Worm (Caenorhabditis elegans) whole organism, midembryonic: ENCODE data around the gene H12I13.6.

Experiments used
- T22C8.4 ChIP-seq: fragments of 200-800 bp; sonication (Bioruptor generic); IDR thresholded peaks from 2 replicates; pipeline ENCODE4 v1.3.6; 2022; ENCODE audit warnings: missing genetic modification characterization, missing compliant biosample characterization
- cog-1 ChIP-seq: sonication (generic microtip); optimal IDR thresholded peaks from 2 replicates; lab custom pipeline; 2016; ENCODE audit warnings: missing genetic modification characterization, missing compliant biosample characterization
- flt-1 ChIP-seq: fragments of 200-800 bp; sonication (Bioruptor generic); IDR thresholded peaks from 2 replicates; pipeline ENCODE4 v1.3.6; 2022; ENCODE audit warnings: missing genetic modification characterization, missing compliant biosample characterization
- klf-2 ChIP-seq: fragments of 200-800 bp; sonication (Bioruptor generic); conservative IDR thresholded peaks from 2 replicates; pipeline ENCODE4 v1.3.6; 2022; ENCODE audit warnings: missing genetic modification reagents, missing genetic modification characterization, missing compliant biosample characterization
- med-1 ChIP-seq: sonication (generic microtip); optimal IDR thresholded peaks from 2 replicates; lab custom pipeline; 2017; ENCODE audit warnings: missing genetic modification characterization, mild to moderate bottlenecking, missing compliant biosample characterization, antibody characterized with exemption, missing genetic modification reagents; ENCODE audit not compliant: insufficient read depth
- ref-1 ChIP-seq: fragments of 200-800 bp; sonication (Bioruptor generic); conservative IDR thresholded peaks from 2 replicates; pipeline ENCODE4 v1.3.6; 2022; ENCODE audit warnings: missing genetic modification reagents, missing genetic modification characterization, missing compliant biosample characterization
- tab-1 ChIP-seq: fragments of 200-800 bp; sonication (Bioruptor generic); IDR thresholded peaks from 2 replicates; pipeline ENCODE4 v1.3.6; 2022; ENCODE audit warnings: missing genetic modification characterization, missing compliant biosample characterization
- ztf-23 ChIP-seq: fragments of 200-800 bp; sonication (Bioruptor generic); IDR thresholded peaks from 2 replicates; pipeline ENCODE4 v1.3.6; 2022; ENCODE audit warnings: missing genetic modification reagents, missing genetic modification characterization, missing compliant biosample characterization
- ztf-29 ChIP-seq: fragments of 200-800 bp; sonication (Bioruptor generic); IDR thresholded peaks from 2 replicates; pipeline ENCODE4 v1.3.6; 2022; ENCODE audit warnings: missing genetic modification reagents, missing genetic modification characterization, missing compliant biosample characterization

Gene H12I13.6

DNA sequence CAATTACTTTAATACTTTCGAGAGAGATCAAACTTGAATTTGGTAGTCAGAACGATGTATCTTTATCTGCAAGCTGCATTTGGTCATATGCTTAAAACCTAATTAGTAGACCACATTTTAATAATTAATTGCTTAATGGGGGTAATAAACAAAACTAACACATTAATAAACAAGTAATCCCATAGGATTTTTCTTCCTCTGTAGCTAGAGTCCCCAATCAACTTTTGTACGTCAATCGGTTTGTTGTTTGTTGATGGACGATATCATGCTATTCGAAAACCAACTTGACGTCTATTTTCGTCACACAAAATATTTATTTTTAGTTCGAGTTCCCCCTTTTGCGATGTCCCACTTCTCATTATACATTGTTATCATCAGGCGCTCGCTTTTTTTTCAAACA, 23.8 kb downstream of the H12I13.6 start:
- TF ChIP-seq cog-1 (tag; lab: Kevin White, UChicago) (no peak), ztf-29 (no peak), ztf-23 (no peak), med-1 (no peak), T22C8.4 (GFP tag; lab: Robert Waterston, UW) (no peak), ref-1 (GFP tag; lab: Robert Waterston, UW) (no peak), flt-1 (GFP tag; lab: Robert Waterston, UW) (no peak), tab-1 (GFP tag; lab: Robert Waterston, UW) (no peak), klf-2 (GFP tag; lab: Robert Waterston, UW) (no peak)

DNA sequence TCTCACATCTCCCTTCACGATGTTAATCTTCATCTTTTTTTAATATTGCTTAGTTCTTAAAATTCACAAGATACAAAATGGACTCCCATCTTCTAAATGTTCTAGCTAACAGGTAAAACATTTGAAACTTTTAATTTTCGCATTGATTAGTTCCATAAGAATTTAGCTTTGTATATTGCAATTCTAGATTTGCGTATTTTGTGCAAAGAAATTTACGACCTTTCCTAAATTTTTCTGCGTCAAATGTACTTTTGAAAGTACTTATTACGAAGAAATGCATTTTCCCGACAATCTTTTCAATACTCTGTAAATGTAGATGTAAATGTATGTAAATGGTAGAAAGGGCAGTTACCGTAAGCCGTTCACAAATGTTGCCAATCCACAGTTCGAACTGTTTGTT, 26.3 kb downstream of the H12I13.6 start:
- no peak for TF ChIP-seq klf-2 (GFP tag; lab: Robert Waterston, UW)
- no peak for TF ChIP-seq ztf-29
- no peak for TF ChIP-seq flt-1 (GFP tag; lab: Robert Waterston, UW)
- TF ChIP-seq ref-1 (GFP tag; lab: Robert Waterston, UW) = no peak
- no peak for TF ChIP-seq T22C8.4 (GFP tag; lab: Robert Waterston, UW)
- no peak for TF ChIP-seq tab-1 (GFP tag; lab: Robert Waterston, UW)
- TF ChIP-seq med-1 = no peak
- TF ChIP-seq ztf-23 = no peak
- no peak for TF ChIP-seq cog-1 (tag; lab: Kevin White, UChicago)

DNA sequence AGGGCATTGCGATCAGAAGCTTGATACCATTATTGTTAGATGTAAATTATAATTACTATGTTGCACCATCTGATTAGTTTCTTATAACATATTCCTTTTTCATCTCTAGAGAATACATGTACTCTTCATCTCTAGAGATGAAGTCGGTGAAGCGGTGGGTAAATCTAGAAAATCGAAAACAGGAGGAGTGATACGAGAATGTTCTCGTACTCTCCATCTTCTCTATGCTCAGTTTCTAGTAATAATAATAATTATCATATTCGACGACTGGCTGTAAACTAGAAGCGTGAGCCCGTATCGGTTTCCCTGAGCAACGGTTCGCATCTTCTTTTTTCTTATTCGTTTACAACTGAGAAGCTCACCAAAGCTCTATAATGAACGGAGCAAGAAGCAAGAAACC, 30.1 kb downstream of the H12I13.6 start:
- TF ChIP-seq flt-1 (GFP tag; lab: Robert Waterston, UW) (no peak), tab-1 (GFP tag; lab: Robert Waterston, UW) (no peak), ref-1 (GFP tag; lab: Robert Waterston, UW) (no peak), cog-1 (tag; lab: Kevin White, UChicago) (no peak), T22C8.4 (GFP tag; lab: Robert Waterston, UW) (no peak), ztf-23 (no peak), med-1 (no peak), klf-2 (GFP tag; lab: Robert Waterston, UW) (no peak), ztf-29 (no peak)

DNA sequence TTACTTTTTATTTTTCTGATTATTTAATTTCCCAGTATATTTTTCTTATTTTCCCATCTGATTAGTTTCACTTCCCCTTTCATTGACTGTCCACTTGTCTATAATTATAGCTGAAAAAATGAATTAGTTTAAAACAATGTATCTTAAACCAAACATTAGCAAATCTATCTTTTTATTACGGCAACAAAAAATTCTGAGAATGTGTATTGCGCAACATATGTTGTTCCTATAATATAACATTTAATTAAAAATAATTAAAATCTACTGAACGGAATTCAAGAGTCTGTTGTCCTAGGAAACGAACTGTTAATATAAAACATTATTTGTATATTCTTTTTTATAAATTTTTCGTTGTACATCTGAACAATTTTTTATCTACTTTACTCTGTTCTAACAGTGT, 32.3 kb downstream of the H12I13.6 start:
- TF ChIP-seq ztf-29 (no peak), flt-1 (GFP tag; lab: Robert Waterston, UW) (no peak), T22C8.4 (GFP tag; lab: Robert Waterston, UW) (no peak), med-1 (no peak), cog-1 (tag; lab: Kevin White, UChicago) (no peak), klf-2 (GFP tag; lab: Robert Waterston, UW) (no peak), tab-1 (GFP tag; lab: Robert Waterston, UW) (no peak), ztf-23 (no peak)

DNA sequence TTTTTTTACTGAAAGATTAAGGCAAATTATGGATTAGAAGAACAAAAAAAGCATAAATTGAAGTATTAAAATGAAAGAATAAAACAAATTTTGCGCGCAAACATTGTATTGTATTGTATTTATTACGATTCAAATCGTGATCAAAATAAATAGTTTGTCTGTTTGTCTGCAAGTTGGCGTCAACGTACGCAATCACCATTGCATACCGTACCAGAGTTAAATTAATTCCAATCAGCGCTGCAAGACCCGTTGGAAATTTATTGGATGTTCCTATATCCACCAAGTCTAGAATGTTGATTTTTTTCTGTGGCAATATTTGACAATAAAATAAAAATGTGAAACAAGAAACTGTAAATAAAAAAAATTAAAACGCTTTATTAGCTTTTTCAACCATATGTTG, 35.5 kb downstream of the H12I13.6 start, which contains the start of gene heri-1:
heri-1 (minus strand) TSS at position 8 of the 400 bp plus-strand sequence.
- no peak for TF ChIP-seq ref-1 (GFP tag; lab: Robert Waterston, UW)
- no peak for TF ChIP-seq cog-1 (tag; lab: Kevin White, UChicago)
- TF ChIP-seq ztf-23 = no peak
- no peak for TF ChIP-seq T22C8.4 (GFP tag; lab: Robert Waterston, UW)
- TF ChIP-seq ztf-29 = no peak
- TF ChIP-seq klf-2 (GFP tag; lab: Robert Waterston, UW) = no peak
- no peak for TF ChIP-seq flt-1 (GFP tag; lab: Robert Waterston, UW)

DNA sequence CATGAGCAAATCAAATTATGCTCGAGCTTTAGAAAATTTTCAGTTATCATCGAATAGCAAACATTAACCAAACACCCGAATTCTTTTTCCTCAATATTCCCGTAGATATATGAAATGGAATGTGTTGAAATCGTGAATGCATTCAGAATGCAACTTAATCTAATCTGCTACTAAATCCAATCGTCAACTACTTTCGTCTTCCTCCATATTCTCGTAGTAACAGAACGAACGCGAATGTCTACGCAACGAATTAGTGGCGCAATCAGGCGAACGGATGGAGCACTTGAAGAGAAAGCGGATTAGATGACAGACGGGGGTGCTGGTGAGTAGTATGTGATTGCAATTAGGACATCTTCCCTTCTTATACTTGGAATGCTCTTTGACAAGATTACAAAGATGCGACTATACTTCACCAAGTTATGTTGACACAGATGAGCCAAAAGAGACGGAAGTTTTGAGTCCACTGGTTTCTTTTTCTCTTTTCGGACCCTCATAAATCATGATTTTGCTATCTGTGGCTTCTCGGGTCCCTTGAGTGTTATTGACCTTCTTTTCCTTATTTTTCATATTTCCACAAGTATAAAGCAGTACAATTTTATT, 36.2 kb downstream of the H12I13.6 start:
- no peak for TF ChIP-seq ztf-23
- TF ChIP-seq ztf-29 = no peak
- no peak for TF ChIP-seq tab-1 (GFP tag; lab: Robert Waterston, UW)
- no peak for TF ChIP-seq flt-1 (GFP tag; lab: Robert Waterston, UW)
- no peak for TF ChIP-seq med-1
- no peak for TF ChIP-seq T22C8.4 (GFP tag; lab: Robert Waterston, UW)
- no peak for TF ChIP-seq cog-1 (tag; lab: Kevin White, UChicago)
- no peak for TF ChIP-seq klf-2 (GFP tag; lab: Robert Waterston, UW)
- no peak for TF ChIP-seq ref-1 (GFP tag; lab: Robert Waterston, UW)

DNA sequence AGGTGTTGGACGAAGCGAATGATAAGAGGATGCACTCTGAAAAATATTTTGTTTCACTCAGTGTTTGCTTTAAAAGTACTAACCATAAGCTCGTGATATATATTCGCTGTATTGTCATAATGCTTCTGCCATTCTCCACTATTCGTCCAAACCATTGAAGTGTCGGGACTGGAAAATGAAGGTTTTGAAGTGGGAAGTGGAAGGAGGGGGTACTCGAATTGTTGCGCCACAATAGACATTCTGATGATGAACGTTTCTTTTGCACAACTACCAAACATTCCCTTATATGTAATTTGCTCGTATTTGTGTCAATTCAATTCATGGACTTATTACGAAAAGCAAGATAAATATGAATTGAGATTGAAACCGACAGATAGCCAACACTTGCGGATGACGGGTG, 37.6 kb downstream of the H12I13.6 start:
- no peak for TF ChIP-seq flt-1 (GFP tag; lab: Robert Waterston, UW)
- TF ChIP-seq klf-2 (GFP tag; lab: Robert Waterston, UW) = no peak
- no peak for TF ChIP-seq ztf-23
- no peak for TF ChIP-seq cog-1 (tag; lab: Kevin White, UChicago)
- TF ChIP-seq ztf-29 = no peak
- no peak for TF ChIP-seq med-1
- TF ChIP-seq T22C8.4 (GFP tag; lab: Robert Waterston, UW) = no peak
- TF ChIP-seq tab-1 (GFP tag; lab: Robert Waterston, UW) = no peak
- TF ChIP-seq ref-1 (GFP tag; lab: Robert Waterston, UW) = no peak

DNA sequence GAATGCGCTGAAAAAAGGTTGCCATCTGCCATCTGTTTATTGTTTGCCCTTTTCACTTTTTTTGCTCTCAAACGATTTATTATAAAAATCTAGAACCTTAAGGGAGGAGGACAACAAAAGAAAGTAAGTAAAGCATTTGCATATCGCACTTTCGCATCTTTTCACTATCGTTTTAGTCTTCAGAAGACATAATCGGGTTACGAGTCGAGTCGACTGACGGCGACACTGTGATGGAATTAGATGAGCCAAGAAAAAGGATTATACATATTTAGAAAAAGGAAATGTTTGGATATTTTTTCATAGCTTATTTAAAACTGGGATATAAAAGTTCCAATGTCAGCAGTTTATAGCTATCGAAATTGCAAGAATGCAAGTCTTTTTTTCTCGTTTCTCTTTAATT, 39.0 kb downstream of the H12I13.6 start:
- no peak for TF ChIP-seq flt-1 (GFP tag; lab: Robert Waterston, UW)
- no peak for TF ChIP-seq ztf-29
- TF ChIP-seq ref-1 (GFP tag; lab: Robert Waterston, UW) = no peak
- no peak for TF ChIP-seq T22C8.4 (GFP tag; lab: Robert Waterston, UW)
- no peak for TF ChIP-seq cog-1 (tag; lab: Kevin White, UChicago)
- no peak for TF ChIP-seq ztf-23
- TF ChIP-seq med-1 = no peak
- no peak for TF ChIP-seq klf-2 (GFP tag; lab: Robert Waterston, UW)
- no peak for TF ChIP-seq tab-1 (GFP tag; lab: Robert Waterston, UW)

DNA sequence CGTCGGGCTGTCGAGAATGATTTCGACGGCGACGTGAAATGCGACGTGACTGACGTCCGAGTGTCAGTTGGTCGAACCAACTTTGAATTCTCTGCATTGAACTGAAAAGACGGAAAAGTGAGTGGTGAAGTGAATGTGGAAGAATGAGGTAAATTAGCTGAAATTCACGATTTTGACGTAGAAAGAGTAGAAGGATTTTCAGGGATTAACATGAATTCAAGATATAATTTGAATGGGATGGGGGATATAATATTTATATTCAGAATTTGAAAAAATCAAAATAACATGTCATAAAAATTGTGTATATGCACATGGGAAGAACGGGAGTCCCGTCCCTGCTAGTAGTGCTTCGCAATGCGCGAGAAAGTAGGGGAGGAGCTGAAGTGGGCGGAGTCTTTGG, 40.5 kb downstream of the H12I13.6 start, which contains the start of gene C29H12.6:
C29H12.6 (minus strand) TSS at position 101 of the 400 bp plus-strand sequence.
- no peak for TF ChIP-seq klf-2 (GFP tag; lab: Robert Waterston, UW)
- TF ChIP-seq tab-1 (GFP tag; lab: Robert Waterston, UW) = 0 out of 2 replicates have a peak, but pooled peaks have one; percentile 16

DNA sequence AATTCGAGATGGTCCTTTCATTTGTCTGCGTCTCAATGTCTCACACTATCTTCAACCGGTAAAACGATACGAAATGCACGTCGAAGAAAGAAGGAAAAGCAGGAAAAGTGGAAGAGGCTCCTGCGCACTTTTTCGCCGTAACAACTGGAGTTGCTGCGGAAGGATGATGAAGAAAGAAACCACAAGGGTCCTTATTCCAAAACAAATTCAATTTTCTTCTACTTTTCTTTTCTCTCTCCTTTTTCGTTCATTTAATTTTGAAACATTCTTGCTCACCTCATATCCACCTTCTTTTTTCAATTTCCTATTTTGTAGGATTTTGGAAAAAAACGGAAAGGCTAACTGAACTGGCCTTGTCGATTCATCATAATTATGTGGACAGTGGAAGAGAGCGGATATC, 42.8 kb downstream of the H12I13.6 start:
- TF ChIP-seq cog-1 (tag; lab: Kevin White, UChicago) = no peak
- TF ChIP-seq ztf-29 = no peak
- no peak for TF ChIP-seq ztf-23
- no peak for TF ChIP-seq flt-1 (GFP tag; lab: Robert Waterston, UW)
- no peak for TF ChIP-seq T22C8.4 (GFP tag; lab: Robert Waterston, UW)
